Fruit fly (Drosophila melanogaster): ENCODE measurements around the gene Fadd.

The Fadd gene

dm6 chr3R:22041625-22042282, 7.5 kb downstream of the Fadd start, which contains the start of gene how (continued):
- TF ChIP-seq BtbVII (GFP tag; optimal IDR thresholded peaks at IDR 0.05) (no peak), eyg (GFP tag; optimal IDR thresholded peaks at IDR 0.05) (no peak), CG1647 (GFP tag; optimal IDR thresholded peaks at IDR 0.05) (no peak), CG12236 (GFP tag; optimal IDR thresholded peaks at IDR 0.05) (no peak), sug (tag; optimal IDR thresholded peaks at IDR 0.05) (peak; percentile 27), en (GFP tag; optimal IDR thresholded peaks at IDR 0.05) (no peak), CG9609 (GFP tag; optimal IDR thresholded peaks at IDR 0.05) (no peak), vfl (GFP tag; optimal IDR thresholded peaks at IDR 0.05) (no peak), Antp (GFP tag; optimal IDR thresholded peaks at IDR 0.05) (peak; percentile 23), CG5245 (GFP tag; optimal IDR thresholded peaks at IDR 0.05) (no peak), CG14050 (GFP tag; IDR thresholded peaks at IDR 0.05) (no peak), CG2875 (GFP tag; optimal IDR thresholded peaks at IDR 0.05) (no peak), CG15696 (tag; optimal IDR thresholded peaks at IDR 0.05) (no peak), CG7987 (GFP tag; optimal IDR thresholded peaks at IDR 0.05) (no peak), kah (GFP tag; optimal IDR thresholded peaks at IDR 0.05) (no peak), lilli (GFP tag; optimal IDR thresholded peaks at IDR 0.05) (peak; percentile 45), CG17912 (GFP tag; optimal IDR thresholded peaks at IDR 0.05) (no peak), Nf-YC (tag; optimal IDR thresholded peaks at IDR 0.05) (peak; percentile 37), nom (GFP tag; optimal IDR thresholded peaks at IDR 0.05) (peak; percentile 36), kni (GFP tag; optimal IDR thresholded peaks at IDR 0.05) (no peak), org-1 (GFP tag; optimal IDR thresholded peaks at IDR 0.05) (no peak), D19A (tag; optimal IDR thresholded peaks at IDR 0.05) (no peak), grn (GFP tag; optimal IDR thresholded peaks at IDR 0.05) (no peak), corto (GFP tag; optimal IDR thresholded peaks at IDR 0.05) (no peak), jigr1 (GFP tag; IDR thresholded peaks at IDR 0.05) (no peak), insv (GFP tag; optimal IDR thresholded peaks at IDR 0.05) (peak in 1 of 2 experiments; percentile 5), CG4820 (GFP tag; optimal IDR thresholded peaks at IDR 0.05) (no peak), twi (tag; optimal IDR thresholded peaks at IDR 0.05) (no peak), CG4617 (GFP tag; optimal IDR thresholded peaks at IDR 0.05; ENCODE audit: borderline replicate concordance) (no peak), CG8924 (tag; optimal IDR thresholded peaks at IDR 0.05) (no peak), Dp (GFP tag; optimal IDR thresholded peaks at IDR 0.05) (peak; percentile 92), danr (GFP tag; IDR thresholded peaks at IDR 0.05) (no peak), sd (tag; optimal IDR thresholded peaks at IDR 0.05) (peak; percentile 42), CG11695 (GFP tag; IDR thresholded peaks at IDR 0.05) (no peak), Bgb (GFP tag; IDR thresholded peaks at IDR 0.05; ENCODE audit: partially characterized antibody) (no peak), CG11723 (GFP tag; optimal IDR thresholded peaks at IDR 0.05) (no peak), bbx (GFP tag; IDR thresholded peaks at IDR 0.05; ENCODE audit: partially characterized antibody) (no peak), Kr (GFP tag; optimal IDR thresholded peaks at IDR 0.05) (no peak), Ssrp (tag; optimal IDR thresholded peaks at IDR 0.05) (no peak), lmd (GFP tag; IDR thresholded peaks at IDR 0.05) (0 out of 2 replicates have a peak, but pooled peaks have one; percentile 22), CG3838 (GFP tag; optimal IDR thresholded peaks at IDR 0.05) (no peak), Hand (GFP tag; optimal IDR thresholded peaks at IDR 0.05) (peak; percentile 24), CG2116 (GFP tag; optimal IDR thresholded peaks at IDR 0.05) (peak; percentile 87), CG15601 (tag; optimal IDR thresholded peaks at IDR 0.05) (no peak), run (tag; optimal IDR thresholded peaks at IDR 0.05) (no peak), CG8765 (GFP tag; IDR thresholded peaks at IDR 0.05) (no peak), CG11504 (tag; optimal IDR thresholded peaks at IDR 0.05) (peak; percentile 40), CG4404 (GFP tag; IDR thresholded peaks at IDR 0.05) (no peak), da (GFP tag; optimal IDR thresholded peaks at IDR 0.05) (peak; percentile 63), slbo (GFP tag; IDR thresholded peaks at IDR 0.05) (peak; percentile 38; the same call in 1 of the 2 replicates), Hr39 (optimal IDR thresholded peaks at IDR 0.05) (no peak)

All from whole organism, embryonic.